Worm (Caenorhabditis elegans) whole organism, late embryonic: ENCODE data around the gene Y26G10.4.

Experiments used
- F13H6.1 ChIP-seq: sonication (generic microtip); optimal IDR thresholded peaks from 2 replicates; lab custom pipeline; 2016; ENCODE audit warnings: missing genetic modification characterization, missing compliant biosample characterization
- K02D7.2 ChIP-seq: sonication (generic microtip); optimal IDR thresholded peaks from 2 replicates; lab custom pipeline; 2017; ENCODE audit warnings: mild to moderate bottlenecking, missing genetic modification characterization, missing compliant biosample characterization
- K09A11.1 ChIP-seq: sonication (generic microtip); optimal IDR thresholded peaks from 2 replicates; lab custom pipeline; 2017; ENCODE audit warnings: antibody characterized with exemption, mild to moderate bottlenecking, missing genetic modification characterization, missing compliant biosample characterization; ENCODE audit not compliant: insufficient read depth
- T23F11.4 ChIP-seq: fragments of 200-800 bp; sonication (Bioruptor generic); optimal IDR thresholded peaks from 2 replicates; lab custom pipeline; 2018; ENCODE audit warnings: mild to moderate bottlenecking, missing genetic modification characterization, missing compliant biosample characterization
- ceh-14 ChIP-seq: sonication (generic microtip); optimal IDR thresholded peaks from 2 replicates; lab custom pipeline; 2016; ENCODE audit warnings: missing genotype, missing genetic modification characterization, missing compliant biosample characterization
- ceh-19 ChIP-seq: fragments of 200-800 bp; sonication (Bioruptor generic); optimal IDR thresholded peaks from 2 replicates; lab custom pipeline; 2018; ENCODE audit warnings: mild to moderate bottlenecking, missing genetic modification characterization, missing compliant biosample characterization
- ceh-22 ChIP-seq: sonication (generic microtip); optimal IDR thresholded peaks from 2 replicates; lab custom pipeline; 2017; ENCODE audit warnings: missing biosample characterization, missing genetic modification characterization
- ceh-24 ChIP-seq: sonication (generic microtip); optimal IDR thresholded peaks from 2 replicates; lab custom pipeline; 2016; ENCODE audit warnings: mild to moderate bottlenecking, missing genetic modification characterization, missing compliant biosample characterization
- ceh-31 ChIP-seq: sonication (generic microtip); optimal IDR thresholded peaks from 2 replicates; lab custom pipeline; 2016; ENCODE audit warnings: missing genetic modification characterization, missing compliant biosample characterization
- ceh-34 ChIP-seq: sonication (generic microtip); optimal IDR thresholded peaks from 2 replicates; lab custom pipeline; 2016; ENCODE audit warnings: mild to moderate bottlenecking, missing genetic modification characterization, missing compliant biosample characterization
- ceh-6 ChIP-seq: fragments of 200-800 bp; sonication (Bioruptor generic); optimal IDR thresholded peaks from 2 replicates; lab custom pipeline; 2018; ENCODE audit warnings: mild to moderate bottlenecking, missing genetic modification characterization, missing compliant biosample characterization
- che-1 ChIP-seq: sonication (generic microtip); optimal IDR thresholded peaks from 2 replicates; lab custom pipeline; 2016; ENCODE audit warnings: mild to moderate bottlenecking, missing genetic modification characterization, missing compliant biosample characterization
- dve-1 ChIP-seq: sonication (generic microtip); optimal IDR thresholded peaks from 2 replicates; lab custom pipeline; 2017; ENCODE audit warnings: antibody characterized with exemption, mild to moderate bottlenecking, missing genetic modification characterization, missing compliant biosample characterization
- elt-2 ChIP-seq: sonication (generic microtip); optimal IDR thresholded peaks from 2 replicates; lab custom pipeline; 2016; ENCODE audit warnings: missing genetic modification reagents, missing genetic modification characterization, missing compliant biosample characterization
- elt-4 ChIP-seq: sonication (generic microtip); optimal IDR thresholded peaks from 2 replicates; lab custom pipeline; 2016; ENCODE audit warnings: missing genetic modification characterization, missing compliant biosample characterization
- ets-4 ChIP-seq: sonication (generic microtip); optimal IDR thresholded peaks from 2 replicates; lab custom pipeline; 2016; ENCODE audit warnings: missing genetic modification characterization, missing compliant biosample characterization
- eyg-1 ChIP-seq: sonication (generic microtip); optimal IDR thresholded peaks from 2 replicates; lab custom pipeline; 2016; ENCODE audit warnings: missing genotype, missing genetic modification characterization, missing compliant biosample characterization
- fkh-10 ChIP-seq: fragments of 150-350 bp; optimal IDR thresholded peaks from 2 replicates; lab custom pipeline; 2014; ENCODE audit warnings: missing biosample characterization, missing genetic modification reagents, missing genetic modification characterization
- fkh-6 ChIP-seq: sonication (generic microtip); optimal IDR thresholded peaks from 2 replicates; lab custom pipeline; 2016; ENCODE audit warnings: missing genetic modification characterization, missing compliant biosample characterization
- lin-11 ChIP-seq: fragments of 200-800 bp; sonication (Bioruptor generic); optimal IDR thresholded peaks from 2 replicates; lab custom pipeline; 2018; ENCODE audit warnings: mild to moderate bottlenecking, missing genetic modification characterization, missing compliant biosample characterization
- mec-3 ChIP-seq: sonication (generic microtip); optimal IDR thresholded peaks from 2 replicates; lab custom pipeline; 2016; ENCODE audit warnings: borderline replicate concordance, missing genetic modification characterization, missing compliant biosample characterization
- odd-2 ChIP-seq: sonication (generic microtip); optimal IDR thresholded peaks from 2 replicates; lab custom pipeline; 2017; ENCODE audit warnings: antibody characterized with exemption, mild to moderate bottlenecking, missing genetic modification characterization, missing compliant biosample characterization
- pag-3 ChIP-seq: sonication (generic microtip); optimal IDR thresholded peaks from 2 replicates; lab custom pipeline; 2016; ENCODE audit warnings: missing compliant biosample characterization, missing genetic modification characterization, borderline replicate concordance
- pat-9 ChIP-seq: fragments of 200-800 bp; sonication (Bioruptor generic); optimal IDR thresholded peaks from 2 replicates; lab custom pipeline; 2018; ENCODE audit warnings: mild to moderate bottlenecking, missing genetic modification characterization, moderate library complexity, missing compliant biosample characterization
- pha-2 ChIP-seq: sonication (generic microtip); optimal IDR thresholded peaks from 2 replicates; lab custom pipeline; 2017; ENCODE audit warnings: mild to moderate bottlenecking, missing genetic modification characterization, missing compliant biosample characterization
- pha-4 ChIP-seq: fragments of 150-350 bp; optimal IDR thresholded peaks from 2 replicates; lab custom pipeline; 2018; ENCODE audit warnings: missing biosample characterization, missing genetic modification reagents, missing genetic modification characterization
- ref-2 ChIP-seq: sonication (generic microtip); optimal IDR thresholded peaks from 2 replicates; lab custom pipeline; 2016; ENCODE audit warnings: missing genetic modification characterization, missing compliant biosample characterization
- sdc-2 ChIP-seq: sonication (generic microtip); optimal IDR thresholded peaks from 2 replicates; lab custom pipeline; 2016; ENCODE audit warnings: missing genotype, missing genetic modification characterization, missing compliant biosample characterization
- sox-2 ChIP-seq: fragments of 200-800 bp; sonication (Bioruptor generic); IDR thresholded peaks from 2 replicates; pipeline ENCODE4 v1.3.6; 2022; ENCODE audit warnings: missing genetic modification reagents, missing genetic modification characterization, missing compliant biosample characterization
- syd-9 ChIP-seq: sonication (generic microtip); optimal IDR thresholded peaks from 2 replicates; lab custom pipeline; 2016; ENCODE audit warnings: mild to moderate bottlenecking, missing genetic modification characterization, moderate library complexity, missing compliant biosample characterization
- tbx-2 ChIP-seq: sonication (generic microtip); optimal IDR thresholded peaks from 2 replicates; lab custom pipeline; 2016; ENCODE audit warnings: missing genetic modification characterization, missing compliant biosample characterization
- unc-42 ChIP-seq: sonication (generic microtip); optimal IDR thresholded peaks from 2 replicates; lab custom pipeline; 2016; ENCODE audit warnings: missing genotype, missing genetic modification characterization, missing compliant biosample characterization
- zip-5 ChIP-seq: sonication (generic microtip); optimal IDR thresholded peaks from 2 replicates; lab custom pipeline; 2016; ENCODE audit warnings: missing genetic modification characterization, missing compliant biosample characterization
- ztf-16 ChIP-seq: sonication (generic microtip); optimal IDR thresholded peaks from 2 replicates; lab custom pipeline; 2017; ENCODE audit warnings: missing genetic modification characterization, missing compliant biosample characterization

Y26G10.4 gene

DNA sequence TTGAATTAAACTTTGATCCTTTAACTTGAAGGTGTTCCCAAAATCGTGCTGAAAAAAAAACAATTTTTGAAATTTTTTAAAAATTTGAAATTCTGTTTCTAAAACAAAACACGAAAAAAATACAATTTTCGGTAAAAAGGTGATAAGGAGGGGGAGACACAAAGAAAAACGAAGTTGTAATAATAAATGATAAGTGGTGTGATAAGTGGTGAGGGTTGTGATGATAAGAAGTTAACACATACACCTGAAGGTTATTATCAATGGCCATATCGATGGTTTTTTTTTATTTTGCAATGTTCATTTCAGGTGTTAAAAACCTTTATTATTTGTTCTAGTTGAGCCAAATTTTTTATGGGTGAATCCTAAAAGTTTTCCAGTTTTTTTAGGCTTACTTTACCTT is 15.3 kb upstream of the Y26G10.4 start, which contains the start of gene twk-33:
TSS of gene twk-33 (minus strand) at position 48 of the 400 bp plus-strand sequence.
- TF ChIP-seq sdc-2 (tag; lab: Kevin White, UChicago) = no peak
- peak; percentile 98 for TF ChIP-seq elt-2
- no peak for TF ChIP-seq ceh-34 (tag; lab: Kevin White, UChicago)
- no peak for TF ChIP-seq pha-2 (tag; lab: Kevin White, UChicago)

DNA sequence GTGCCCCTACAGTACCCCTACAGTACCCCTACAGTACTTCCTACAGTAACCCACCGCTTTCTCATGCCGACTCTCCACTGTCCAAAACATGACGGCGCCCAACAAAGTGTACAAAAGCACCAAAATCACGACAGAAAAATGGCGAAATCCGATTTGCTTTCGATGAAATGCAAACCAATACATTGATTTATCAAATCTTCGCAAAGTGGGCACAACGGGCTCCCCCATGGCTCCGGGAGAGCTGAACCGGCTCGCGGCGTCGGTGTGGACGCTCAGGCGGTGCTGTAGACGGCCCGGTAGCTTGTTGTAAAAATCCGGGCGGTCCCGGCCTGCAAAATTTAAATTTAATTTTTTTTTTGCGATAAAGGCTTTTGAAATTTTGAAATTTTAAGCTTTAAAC is 13.4 kb upstream of the Y26G10.4 start:
- TF ChIP-seq syd-9 (tag; lab: Kevin White, UChicago) (no peak), ztf-16 (tag; lab: Kevin White, UChicago) (no peak), T23F11.4 (no peak), eyg-1 (tag; lab: Kevin White, UChicago) (no peak), ceh-14 (no peak), ceh-22 (tag; lab: Kevin White, UChicago) (no peak), pat-9 (tag; lab: Kevin White, UChicago) (no peak), odd-2 (tag; lab: Kevin White, UChicago) (no peak), K02D7.2 (tag; lab: Kevin White, UChicago) (no peak), pha-2 (tag; lab: Kevin White, UChicago) (no peak), ceh-31 (no peak), F13H6.1 (tag; lab: Kevin White, UChicago) (no peak), K09A11.1 (no peak), ets-4 (tag; lab: Kevin White, UChicago) (no peak), ref-2 (tag; lab: Kevin White, UChicago) (no peak), pag-3 (tag; lab: Kevin White, UChicago) (no peak), ceh-34 (tag; lab: Kevin White, UChicago) (no peak), ceh-6 (no peak), unc-42 (tag; lab: Kevin White, UChicago) (no peak)

DNA sequence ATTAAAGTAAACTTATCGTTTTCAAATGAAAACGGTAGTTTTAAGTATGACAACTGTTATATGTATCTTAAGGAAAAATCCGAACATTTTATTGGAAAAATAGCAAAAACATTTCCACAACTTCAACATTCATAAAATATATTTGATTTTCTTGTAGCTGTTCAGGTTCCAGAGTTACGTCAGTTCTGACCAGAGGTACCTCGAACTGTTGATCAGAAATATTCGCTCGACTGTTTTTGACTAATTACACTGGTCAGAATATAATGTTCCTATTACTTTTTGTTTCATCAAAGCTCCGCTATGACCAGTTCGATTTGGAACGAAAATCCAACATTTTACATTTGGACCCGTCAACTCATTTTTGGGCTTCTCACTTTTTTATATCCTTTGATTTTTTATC is 8.0 kb upstream of the Y26G10.4 start, which contains the start of gene srh-31:
TSS of gene srh-31 (plus strand) at position 301 of the 400 bp plus-strand sequence.
- no peak for TF ChIP-seq elt-4 (tag; lab: Kevin White, UChicago)

DNA sequence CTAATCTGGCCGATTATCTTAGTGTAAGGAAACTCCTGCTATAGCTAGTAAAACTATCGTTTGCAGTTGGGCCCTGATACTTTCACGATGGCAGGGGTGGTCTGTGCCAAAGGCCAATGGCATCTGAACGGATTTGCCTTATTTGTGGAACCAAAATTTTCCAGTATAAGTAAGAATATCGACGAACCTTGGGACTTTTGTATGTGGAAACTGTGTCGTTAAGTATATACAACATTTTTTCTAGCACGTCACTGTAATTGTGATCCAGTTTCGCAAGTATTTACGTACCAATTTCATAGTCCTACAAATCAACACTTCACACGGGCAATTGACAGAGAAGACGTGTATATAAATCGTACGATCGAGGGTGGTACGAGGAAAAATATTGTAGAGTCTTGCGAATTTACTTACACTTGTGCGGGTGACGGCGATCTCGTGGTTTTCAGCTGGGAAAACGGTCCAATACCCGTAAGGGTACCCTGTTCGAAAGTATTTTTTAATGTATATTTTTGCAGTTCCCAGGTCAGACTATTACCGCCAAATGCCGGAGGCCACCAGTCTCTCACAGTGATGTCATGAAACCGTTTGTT is 7.3 kb upstream of the Y26G10.4 start:
- TF ChIP-seq pha-4 (tag; lab: Kevin White, UChicago) (no peak), ref-2 (tag; lab: Kevin White, UChicago) (no peak), tbx-2 (no peak), lin-11 (tag; lab: Kevin White, UChicago) (no peak), che-1 (no peak), pat-9 (tag; lab: Kevin White, UChicago) (no peak), ceh-19 (no peak), sox-2 (GFP tag; lab: Robert Waterston, UW) (no peak), ceh-14 (no peak), ets-4 (tag; lab: Kevin White, UChicago) (no peak), zip-5 (tag; lab: Kevin White, UChicago) (no peak), ceh-24 (tag; lab: Kevin White, UChicago) (no peak), fkh-6 (tag; lab: Kevin White, UChicago) (no peak), dve-1 (tag; lab: Kevin White, UChicago) (no peak), fkh-10 (GFP tag; lab: Kevin White, UChicago) (no peak), eyg-1 (tag; lab: Kevin White, UChicago) (no peak), mec-3 (tag; lab: Kevin White, UChicago) (no peak), K09A11.1 (no peak), ceh-22 (tag; lab: Kevin White, UChicago) (no peak), ceh-6 (no peak)
